Worm (Caenorhabditis elegans) whole organism, midembryonic: Measurements from ENCODE around the gene catp-5.

Experiments used
- T22C8.4 ChIP-seq: fragments of 200-800 bp; sonication (Bioruptor generic); IDR thresholded peaks from 2 replicates; pipeline ENCODE4 v1.3.6; 2022; ENCODE audit warnings: missing genetic modification characterization, missing compliant biosample characterization
- cog-1 ChIP-seq: sonication (generic microtip); optimal IDR thresholded peaks from 2 replicates; lab custom pipeline; 2016; ENCODE audit warnings: missing genetic modification characterization, missing compliant biosample characterization
- flt-1 ChIP-seq: fragments of 200-800 bp; sonication (Bioruptor generic); IDR thresholded peaks from 2 replicates; pipeline ENCODE4 v1.3.6; 2022; ENCODE audit warnings: missing genetic modification characterization, missing compliant biosample characterization
- klf-2 ChIP-seq: fragments of 200-800 bp; sonication (Bioruptor generic); conservative IDR thresholded peaks from 2 replicates; pipeline ENCODE4 v1.3.6; 2022; ENCODE audit warnings: missing genetic modification reagents, missing genetic modification characterization, missing compliant biosample characterization
- med-1 ChIP-seq: sonication (generic microtip); optimal IDR thresholded peaks from 2 replicates; lab custom pipeline; 2017; ENCODE audit warnings: missing genetic modification characterization, mild to moderate bottlenecking, missing compliant biosample characterization, antibody characterized with exemption, missing genetic modification reagents; ENCODE audit not compliant: insufficient read depth
- ref-1 ChIP-seq: fragments of 200-800 bp; sonication (Bioruptor generic); conservative IDR thresholded peaks from 2 replicates; pipeline ENCODE4 v1.3.6; 2022; ENCODE audit warnings: missing genetic modification reagents, missing genetic modification characterization, missing compliant biosample characterization
- tab-1 ChIP-seq: fragments of 200-800 bp; sonication (Bioruptor generic); IDR thresholded peaks from 2 replicates; pipeline ENCODE4 v1.3.6; 2022; ENCODE audit warnings: missing genetic modification characterization, missing compliant biosample characterization
- ztf-23 ChIP-seq: fragments of 200-800 bp; sonication (Bioruptor generic); IDR thresholded peaks from 2 replicates; pipeline ENCODE4 v1.3.6; 2022; ENCODE audit warnings: missing genetic modification reagents, missing genetic modification characterization, missing compliant biosample characterization
- ztf-29 ChIP-seq: fragments of 200-800 bp; sonication (Bioruptor generic); IDR thresholded peaks from 2 replicates; pipeline ENCODE4 v1.3.6; 2022; ENCODE audit warnings: missing genetic modification reagents, missing genetic modification characterization, missing compliant biosample characterization

- no peak for TF ChIP-seq flt-1
- no peak for TF ChIP-seq T22C8.4
- TF ChIP-seq tab-1: no peak
- TF ChIP-seq ref-1 (GFP tag; lab: Robert Waterston, UW): no peak
- TF ChIP-seq med-1 (GFP tag; lab: Kevin White, UChicago): no peak
- TF ChIP-seq cog-1 (tag; lab: Kevin White, UChicago): no peak
- TF ChIP-seq klf-2 (GFP tag; lab: Robert Waterston, UW): no peak
- TF ChIP-seq ztf-29 (GFP tag; lab: Robert Waterston, UW): no peak
- no peak for TF ChIP-seq ztf-23
Measured at ce11 chrX:8054478-8054877, 44.2 kb downstream of the catp-5 start.
